Worm (Caenorhabditis elegans) whole organism, L1 larva: Measurements from ENCODE around the gene wee-1.1.

Experiments
- aha-1 ChIP-seq: fragments of 150-350 bp; optimal IDR thresholded peaks from 2 replicates; lab custom pipeline; 2014; ENCODE audit warnings: missing biosample characterization, missing genetic modification characterization
- dpl-1 ChIP-seq, 3 experiments: fragments of 150-350 bp in 2 of 3; sonication (generic microtip) in 1 of 3; optimal IDR thresholded peaks; 2 replicates each; lab custom pipeline; 2014 to 2017; ENCODE audit warnings: missing biosample characterization in 3 of 3, missing genetic modification characterization in 3 of 3, missing genetic modification reagents in 3 of 3
- dsc-1 ChIP-seq: sonication (generic microtip); optimal IDR thresholded peaks from 2 replicates; lab custom pipeline; 2016; ENCODE audit warnings: mild to moderate bottlenecking, missing genetic modification characterization, missing compliant biosample characterization
- efl-1 ChIP-seq, 4 experiments: fragments of 150-350 bp; optimal IDR thresholded peaks in 3 of 4; peaks in 1 of 4; 1 replicate in 1 of 4; 2 replicates in 3 of 4; lab custom pipeline; 2014; ENCODE audit warnings: missing biosample characterization in 2 of 4, missing genetic modification characterization in 2 of 4, missing genetic modification reagents in 2 of 4
- efl-3 ChIP-seq: fragments of 200-800 bp; sonication (Bioruptor generic); optimal IDR thresholded peaks from 2 replicates; lab custom pipeline; 2018; ENCODE audit warnings: mild to moderate bottlenecking, missing genetic modification characterization, missing compliant biosample characterization
- egl-13 ChIP-seq: sonication (generic microtip); optimal IDR thresholded peaks from 2 replicates; lab custom pipeline; 2016; ENCODE audit warnings: missing genotype, missing genetic modification reagents, missing genetic modification characterization, missing compliant biosample characterization
- elt-3 ChIP-seq, 6 experiments: fragments of 150-350 bp in 1 of 6; sonication (generic microtip); optimal IDR thresholded peaks; 2 replicates each; lab custom pipeline; 2017 to 2018; ENCODE audit warnings: missing biosample characterization in 6 of 6, missing genetic modification characterization in 6 of 6, inconsistent platforms in 1 of 6
- fkh-10 ChIP-seq: sonication (generic microtip); optimal IDR thresholded peaks from 2 replicates; lab custom pipeline; 2017; ENCODE audit warnings: missing biosample characterization, missing genetic modification reagents, missing genetic modification characterization
- fos-1 ChIP-seq: fragments of 150-350 bp; optimal IDR thresholded peaks from 2 replicates; lab custom pipeline; 2014; ENCODE audit warnings: missing biosample characterization, missing genetic modification characterization
- grh-1 ChIP-seq: fragments of 200-800 bp; sonication (Bioruptor generic); IDR thresholded peaks from 2 replicates; pipeline ENCODE4 v1.3.6; 2022; ENCODE audit warnings: missing genetic modification reagents, missing genetic modification characterization, missing compliant biosample characterization
- hlh-17 ChIP-seq: fragments of 200-800 bp; sonication (Bioruptor generic); optimal IDR thresholded peaks from 2 replicates; lab custom pipeline; 2018; ENCODE audit warnings: missing genetic modification characterization, mild to moderate bottlenecking, missing compliant biosample characterization, moderate library complexity, borderline replicate concordance
- hpl-2 ChIP-seq: fragments of 150-350 bp; optimal IDR thresholded peaks from 2 replicates; lab custom pipeline; 2014; ENCODE audit warnings: missing biosample characterization, missing genetic modification reagents, missing genetic modification characterization
- lin-14 ChIP-seq: fragments of 200-800 bp; sonication (Bioruptor generic); optimal IDR thresholded peaks from 2 replicates; lab custom pipeline; 2018; ENCODE audit warnings: mild to moderate bottlenecking, missing genetic modification characterization, moderate library complexity, missing compliant biosample characterization
- lin-15B ChIP-seq: fragments of 150-350 bp; sonication (generic microtip); optimal IDR thresholded peaks from 3 replicates; lab custom pipeline; 2014; ENCODE audit warnings: missing biosample characterization, missing genetic modification characterization
- lin-35 ChIP-seq, 2 experiments: fragments of 150-350 bp; optimal IDR thresholded peaks; 2 replicates each; lab custom pipeline; 2014; ENCODE audit warnings: missing biosample characterization in 2 of 2, missing genetic modification characterization in 2 of 2, missing genetic modification reagents in 2 of 2
- lin-39 ChIP-seq: fragments of 150-350 bp; optimal IDR thresholded peaks from 2 replicates; lab custom pipeline; 2014; ENCODE audit warnings: missing biosample characterization, missing genetic modification reagents, missing genetic modification characterization
- mab-9 ChIP-seq: fragments of 200-800 bp; sonication (Bioruptor generic); IDR thresholded peaks from 2 replicates; pipeline ENCODE4 v1.3.6; 2022; ENCODE audit warnings: missing genetic modification reagents, missing genetic modification characterization, missing compliant biosample characterization
- mep-1 ChIP-seq: fragments of 150-350 bp; optimal IDR thresholded peaks from 2 replicates; lab custom pipeline; 2014; ENCODE audit warnings: missing biosample characterization, missing genetic modification characterization
- nhr-28 ChIP-seq: fragments of 150-350 bp; optimal IDR thresholded peaks from 2 replicates; lab custom pipeline; 2014; ENCODE audit warnings: missing biosample characterization, missing genetic modification characterization
- nhr-71 ChIP-seq: sonication (generic microtip); optimal IDR thresholded peaks from 2 replicates; lab custom pipeline; 2016; ENCODE audit warnings: mild to moderate bottlenecking, missing genetic modification characterization, moderate library complexity, missing compliant biosample characterization
- nhr-76 ChIP-seq: sonication (generic microtip); optimal IDR thresholded peaks from 2 replicates; lab custom pipeline; 2017; ENCODE audit warnings: missing biosample characterization, missing genetic modification characterization
- nhr-90 ChIP-seq: sonication (generic microtip); optimal IDR thresholded peaks from 2 replicates; lab custom pipeline; 2016; ENCODE audit warnings: mild to moderate bottlenecking, missing genetic modification characterization, missing compliant biosample characterization; ENCODE audit not compliant: poor library complexity
- pag-3 ChIP-seq: sonication (generic microtip); optimal IDR thresholded peaks from 2 replicates; lab custom pipeline; 2017; ENCODE audit warnings: missing genetic modification characterization, mild to moderate bottlenecking, missing compliant biosample characterization, antibody characterized with exemption, borderline replicate concordance; ENCODE audit not compliant: insufficient read depth
- snpc-4 ChIP-seq: fragments of 150-350 bp; optimal IDR thresholded peaks from 2 replicates; lab custom pipeline; 2014; ENCODE audit warnings: missing biosample characterization, missing genetic modification characterization
- tlp-1 ChIP-seq: fragments of 150-350 bp; optimal IDR thresholded peaks from 2 replicates; lab custom pipeline; 2014; ENCODE audit warnings: missing biosample characterization, missing genetic modification characterization
- unc-130 ChIP-seq: fragments of 150-350 bp; optimal IDR thresholded peaks from 2 replicates; lab custom pipeline; 2017; ENCODE audit warnings: missing biosample characterization, missing genetic modification characterization, inconsistent platforms
- unc-30 ChIP-seq: sonication (generic microtip); optimal IDR thresholded peaks from 2 replicates; lab custom pipeline; 2017; ENCODE audit warnings: missing biosample characterization, missing genetic modification characterization
- unc-62 ChIP-seq: fragments of 150-350 bp; optimal IDR thresholded peaks from 2 replicates; lab custom pipeline; 2014; ENCODE audit warnings: missing biosample characterization, missing genetic modification reagents, missing genetic modification characterization
- unc-98 ChIP-seq: fragments of 200-800 bp; sonication (Bioruptor generic); IDR thresholded peaks from 2 replicates; pipeline ENCODE4 v1.3.6; 2022; ENCODE audit warnings: missing genetic modification characterization, missing compliant biosample characterization
- vab-15 ChIP-seq: sonication (generic microtip); optimal IDR thresholded peaks from 2 replicates; lab custom pipeline; 2017; ENCODE audit warnings: missing genotype, mild to moderate bottlenecking, missing genetic modification characterization, missing compliant biosample characterization
- xbp-1 ChIP-seq: sonication (generic microtip); optimal IDR thresholded peaks from 2 replicates; lab custom pipeline; 2016; ENCODE audit warnings: missing genetic modification characterization, missing compliant biosample characterization
- ztf-11 ChIP-seq, 2 experiments: sonication (generic microtip); optimal IDR thresholded peaks; 2 replicates each; lab custom pipeline; 2016 to 2017; ENCODE audit warnings: missing genetic modification characterization in 2 of 2, missing biosample characterization in 1 of 2, missing compliant biosample characterization in 1 of 2
- ztf-4 ChIP-seq: fragments of 150-350 bp; optimal IDR thresholded peaks from 2 replicates; lab custom pipeline; 2014; ENCODE audit warnings: missing biosample characterization, missing genetic modification characterization

The wee-1.1 gene

DNA sequence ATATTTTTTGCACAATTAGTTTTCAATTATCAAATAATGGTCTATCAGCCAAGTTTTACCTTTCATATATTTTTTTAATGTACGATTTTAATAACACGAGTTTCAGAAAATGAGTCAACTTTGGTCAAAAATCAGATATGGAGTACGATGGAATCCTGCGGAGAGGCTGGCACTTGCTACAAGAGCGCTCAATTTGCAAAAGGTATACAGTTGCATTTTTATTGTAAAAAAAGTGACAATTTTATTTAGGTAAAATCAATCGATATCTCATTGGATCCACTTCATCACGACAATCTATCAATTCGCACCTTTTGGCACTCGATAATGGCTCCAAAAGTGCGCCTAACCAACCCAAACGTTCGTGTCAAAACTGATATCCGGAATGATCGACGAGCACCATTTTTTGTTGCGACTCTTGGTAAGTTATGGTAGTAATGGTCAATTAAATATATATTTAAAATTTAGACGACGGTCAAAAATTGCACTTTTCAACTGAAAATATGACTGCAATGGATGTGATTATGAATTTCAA lies 14.2 kb upstream of the wee-1.1 start, which contains the start of gene mrpl-53:
Gene mrpl-53, plus strand, starts transcription at position 107 of the 532 bp plus-strand sequence.
- peak in 1 of 2 experiments; percentile 1 for TF ChIP-seq lin-35 (GFP tag; optimal IDR thresholded peaks at IDR 0.05; lab: Kevin White, UChicago)
- TF ChIP-seq unc-30 (tag; lab: Kevin White, UChicago), result no peak
- peak; percentile 52 for TF ChIP-seq nhr-90 (tag; lab: Kevin White, UChicago)
- peak; percentile 29 for TF ChIP-seq nhr-71
- TF ChIP-seq efl-1 (optimal IDR thresholded peaks at IDR 0.05; lab: Kevin White, UChicago), result no peak
- TF ChIP-seq efl-1 (GFP tag; optimal IDR thresholded peaks at IDR 0.05 in 1 of 2; lab: Kevin White, UChicago), result peak in 1 of 2 experiments; percentile 66
- no peak for TF ChIP-seq dsc-1 (tag; lab: Kevin White, UChicago)

DNA sequence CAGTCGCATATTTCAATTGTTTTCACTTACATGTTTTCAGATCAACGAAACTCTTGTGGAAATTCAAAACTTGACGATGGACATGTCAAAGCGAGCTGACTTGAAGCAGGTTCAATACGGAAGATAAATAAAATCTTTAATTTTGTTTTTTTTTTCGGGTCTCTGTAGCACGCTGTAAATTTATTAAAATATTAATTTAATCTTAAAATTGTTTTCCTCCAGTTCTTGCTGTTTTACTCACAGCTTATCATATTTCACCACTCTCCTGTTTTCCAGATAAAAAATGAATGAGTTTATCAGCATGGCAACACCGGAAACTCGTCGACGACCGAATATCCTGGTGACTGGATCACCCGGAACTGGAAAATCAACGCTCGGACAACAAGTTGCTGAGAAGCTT lies 13.0 kb upstream of the wee-1.1 start, which contains the start of gene E02H1.6:
Gene E02H1.6, plus strand, starts transcription at position 301 of the 400 bp plus-strand sequence.
- TF ChIP-seq mep-1 (tag; lab: Kevin White, UChicago), result no peak
- no peak for TF ChIP-seq nhr-71
- TF ChIP-seq dpl-1 (GFP tag; optimal IDR thresholded peaks at IDR 0.05; lab: Kevin White, UChicago), result no peak
- no peak for TF ChIP-seq lin-39 (tag; lab: Kevin White, UChicago)
- TF ChIP-seq lin-14 (GFP tag; lab: Kevin White, UChicago), result no peak
- TF ChIP-seq ztf-11 (tag; optimal IDR thresholded peaks at IDR 0.05; lab: Kevin White, UChicago), result no peak
- TF ChIP-seq xbp-1 (tag; lab: Kevin White, UChicago), result no peak
- no peak for TF ChIP-seq unc-62 (GFP tag; lab: Kevin White, UChicago)
- TF ChIP-seq hpl-2 (GFP tag; lab: Kevin White, UChicago), result no peak
- no peak for TF ChIP-seq unc-98 (GFP tag; lab: Robert Waterston, UW)
- no peak for TF ChIP-seq nhr-28 (tag; lab: Kevin White, UChicago)
- no peak for TF ChIP-seq nhr-76
- TF ChIP-seq lin-15B, result no peak
- TF ChIP-seq unc-130 (tag; lab: Kevin White, UChicago), result no peak
- no peak for TF ChIP-seq pag-3 (tag; lab: Kevin White, UChicago)
- no peak for TF ChIP-seq efl-3
- no peak for TF ChIP-seq hlh-17 (GFP tag; lab: Kevin White, UChicago)
- no peak for TF ChIP-seq vab-15
- TF ChIP-seq grh-1 (GFP tag; lab: Robert Waterston, UW), result no peak

DNA sequence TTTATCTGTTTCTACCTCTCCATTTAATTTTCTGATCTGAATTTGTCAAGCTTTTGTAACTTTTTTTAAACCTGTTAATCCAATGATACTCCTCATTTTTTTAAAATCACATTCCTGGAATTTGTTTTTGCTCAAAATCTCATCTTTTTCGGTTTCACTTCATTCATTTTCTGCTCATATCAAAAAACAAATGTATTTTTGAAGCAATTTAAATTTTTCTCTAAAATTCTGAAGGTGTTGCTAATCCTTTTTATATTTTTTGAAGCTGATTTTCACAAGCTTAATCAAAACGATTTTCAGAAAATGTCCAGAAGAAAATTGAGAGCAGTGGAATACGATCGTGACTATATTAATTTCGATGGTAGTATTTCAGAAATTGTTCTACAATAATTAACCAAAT lies 11.6 kb upstream of the wee-1.1 start, which contains the start of gene E02H1.5:
Gene E02H1.5, plus strand, starts transcription at position 301 of the 400 bp plus-strand sequence.
- TF ChIP-seq aha-1 (tag; lab: Kevin White, UChicago) (no peak), egl-13 (tag; lab: Kevin White, UChicago) (no peak), efl-3 (no peak), efl-1 (optimal IDR thresholded peaks at IDR 0.05; lab: Kevin White, UChicago) (no peak), efl-1 (GFP tag; optimal IDR thresholded peaks at IDR 0.05 in 1 of 2; lab: Kevin White, UChicago) (no peak), mab-9 (GFP tag; lab: Robert Waterston, UW) (no peak), unc-30 (tag; lab: Kevin White, UChicago) (no peak), ztf-4 (tag; lab: Kevin White, UChicago) (no peak), tlp-1 (no peak), snpc-4 (tag; lab: Kevin White, UChicago) (no peak), fkh-10 (no peak), hpl-2 (GFP tag; lab: Kevin White, UChicago) (no peak), fos-1 (tag; lab: Kevin White, UChicago) (no peak)

DNA sequence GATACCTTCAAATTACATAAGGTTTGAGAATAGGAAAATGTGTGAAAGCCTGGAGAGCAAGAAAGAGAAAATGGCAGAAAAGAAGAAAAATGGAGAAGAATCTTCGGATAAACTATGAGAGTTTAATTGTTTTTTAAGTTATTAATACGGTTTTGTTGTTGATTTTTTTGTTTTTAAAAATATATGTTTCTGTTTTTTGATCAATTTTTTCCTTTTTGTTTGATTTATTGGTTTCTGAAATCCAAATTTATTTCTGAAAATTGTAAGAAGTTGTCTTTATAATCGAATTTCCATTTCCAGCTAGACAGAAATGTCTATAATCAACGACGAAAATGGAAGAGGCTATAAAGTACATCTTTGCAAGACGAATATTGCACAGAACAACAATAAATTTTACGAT lies 9.4 kb upstream of the wee-1.1 start, which contains the start of gene parp-2:
Gene parp-2, plus strand, starts transcription at position 301 of the 400 bp plus-strand sequence.
- TF ChIP-seq elt-3 (tag; optimal IDR thresholded peaks at IDR 0.05; lab: Kevin White, UChicago), result no peak
- no peak for TF ChIP-seq fkh-10
